Fruit fly (Drosophila melanogaster): Measurements from ENCODE around the gene CG12438.

Gene CG12438

dm6 chr2L:8734998-8735397, 17.1 kb upstream of the CG12438 start:
- TF ChIP-seq CG17801 (GFP tag; optimal IDR thresholded peaks at IDR 0.05; ENCODE audit: partially characterized antibody): no peak

- peak; percentile 51 for TF ChIP-seq CG17801 (GFP tag; optimal IDR thresholded peaks at IDR 0.05; ENCODE audit: partially characterized antibody)
These were observed 16.5 kb upstream of the CG12438 start for dm6 chr2L:8735572-8735996.

- no peak for TF ChIP-seq CG17801 (GFP tag; optimal IDR thresholded peaks at IDR 0.05; ENCODE audit: partially characterized antibody)
These were observed 15.7 kb upstream of the CG12438 start for dm6 chr2L:8736383-8736782.

dm6 chr2L:8738253-8738665, 13.8 kb upstream of the CG12438 start:
- TF ChIP-seq CG17801 (GFP tag; optimal IDR thresholded peaks at IDR 0.05; ENCODE audit: partially characterized antibody): no peak

dm6 chr2L:8739984-8740756, 11.9 kb upstream of the CG12438 start, which contains the start of gene raw:
Gene raw, minus strand, starts transcription at chr2L:8740660.
- TF ChIP-seq CG17801 (GFP tag; optimal IDR thresholded peaks at IDR 0.05; ENCODE audit: partially characterized antibody): peak; percentile 20

- no peak for TF ChIP-seq CG17801 (GFP tag; optimal IDR thresholded peaks at IDR 0.05; ENCODE audit: partially characterized antibody)
These were observed 11.3 kb upstream of the CG12438 start for dm6 chr2L:8740757-8741278.

- no peak for TF ChIP-seq CG17801 (GFP tag; optimal IDR thresholded peaks at IDR 0.05; ENCODE audit: partially characterized antibody)
These were observed 9.0 kb upstream of the CG12438 start for dm6 chr2L:8743082-8743481.

- no peak for TF ChIP-seq CG17801 (GFP tag; optimal IDR thresholded peaks at IDR 0.05; ENCODE audit: partially characterized antibody)
These were observed 5.7 kb upstream of the CG12438 start for dm6 chr2L:8746350-8746759.

dm6 chr2L:8747480-8747879, 4.6 kb upstream of the CG12438 start:
- TF ChIP-seq CG17801 (GFP tag; optimal IDR thresholded peaks at IDR 0.05; ENCODE audit: partially characterized antibody): no peak

- no peak for TF ChIP-seq CG17801 (GFP tag; optimal IDR thresholded peaks at IDR 0.05; ENCODE audit: partially characterized antibody)
These were observed 10.7 kb downstream of the CG12438 start for dm6 chr2L:8762833-8763232.

dm6 chr2L:8768660-8769138, 16.6 kb downstream of the CG12438 start, which contains the start of gene LManIII:
Gene LManIII, minus strand, starts transcription at chr2L:8768710.
- no peak for TF ChIP-seq CG17801 (GFP tag; optimal IDR thresholded peaks at IDR 0.05; ENCODE audit: partially characterized antibody)

- TF ChIP-seq CG17801 (GFP tag; optimal IDR thresholded peaks at IDR 0.05; ENCODE audit: partially characterized antibody): no peak
These were observed 20.2 kb downstream of the CG12438 start, which contains the start of gene LManIV for dm6 chr2L:8772244-8772643. Gene LManIV, minus strand, starts transcription at chr2L:8772344.

- TF ChIP-seq CG17801 (GFP tag; optimal IDR thresholded peaks at IDR 0.05; ENCODE audit: partially characterized antibody): no peak
These were observed 24.1 kb downstream of the CG12438 start, which contains the start of gene LManV for dm6 chr2L:8776163-8776562. Gene LManV, minus strand, starts transcription at chr2L:8776263.

- no peak for TF ChIP-seq CG17801 (GFP tag; optimal IDR thresholded peaks at IDR 0.05; ENCODE audit: partially characterized antibody)
These were observed 29.1 kb downstream of the CG12438 start, which contains the start of gene LManVI for dm6 chr2L:8781152-8781551. Gene LManVI, minus strand, starts transcription at chr2L:8781252.

dm6 chr2L:8782400-8782799, 30.3 kb downstream of the CG12438 start, which contains the start of gene CG42710:
Gene CG42710, minus strand, starts transcription at chr2L:8782500.
- TF ChIP-seq CG17801 (GFP tag; optimal IDR thresholded peaks at IDR 0.05; ENCODE audit: partially characterized antibody): no peak

- TF ChIP-seq CG17801 (GFP tag; optimal IDR thresholded peaks at IDR 0.05; ENCODE audit: partially characterized antibody): no peak
These were observed 32.6 kb downstream of the CG12438 start for dm6 chr2L:8784731-8785130.

Measured in ovary, adult (tissue).